Fruit fly (Drosophila melanogaster) whole organism, prepupa: ENCODE results near the gene orb.

Source experiments
- CG15336 ChIP-seq: fragments of 200-800 bp; sonication (Bioruptor generic); IDR thresholded peaks from 2 replicates; pipeline ENCODE4 v1.3.6; 2022; ENCODE audit warnings: missing biosample characterization, missing genetic modification characterization
- CG1621 ChIP-seq: fragments of 200-800 bp; sonication (Bioruptor generic); optimal IDR thresholded peaks from 3 replicates; lab custom pipeline; 2018; ENCODE audit warnings: missing biosample characterization, mild to moderate bottlenecking, missing genetic modification characterization
- CG3032 ChIP-seq: fragments of 200-800 bp; optimal IDR thresholded peaks from 2 replicates; lab custom pipeline; 2019; ENCODE audit warnings: missing biosample characterization, mild to moderate bottlenecking, missing genetic modification characterization, moderate library complexity
- CG32006 ChIP-seq: fragments of 200-800 bp; sonication (Bioruptor generic); optimal IDR thresholded peaks from 3 replicates; lab custom pipeline; 2017; ENCODE audit warnings: missing biosample characterization, mild to moderate bottlenecking, missing genetic modification characterization
- CG6854 ChIP-seq: fragments of 200-800 bp; sonication (Bioruptor generic); optimal IDR thresholded peaks from 2 replicates; lab custom pipeline; 2017; ENCODE audit warnings: missing biosample characterization, mild to moderate bottlenecking, missing genetic modification characterization
- Eip78C ChIP-seq: fragments of 200-800 bp; sonication (Bioruptor generic); peaks from one replicate; lab custom pipeline; 2016; ENCODE audit warnings: missing biosample characterization, missing genetic modification characterization
- Eip93F ChIP-seq: fragments of 200-800 bp; sonication (Bioruptor generic); optimal IDR thresholded peaks from 2 replicates; lab custom pipeline; 2016; ENCODE audit warnings: missing biosample characterization, mild to moderate bottlenecking, missing genetic modification characterization
- Gug ChIP-seq: fragments of 200-800 bp; sonication (Bioruptor generic); IDR thresholded peaks from 2 replicates; pipeline ENCODE4 v1.3.6; 2022; ENCODE audit warnings: missing biosample characterization, missing genetic modification characterization
- Hr39 ChIP-seq: fragments of 200-800 bp; sonication (Bioruptor generic); optimal IDR thresholded peaks from 2 replicates; lab custom pipeline; 2016; ENCODE audit warnings: missing biosample characterization, missing genetic modification characterization
- Lpt ChIP-seq: fragments of 200-800 bp; sonication (Bioruptor generic); optimal IDR thresholded peaks from 3 replicates; lab custom pipeline; 2016; ENCODE audit warnings: missing biosample characterization, missing genetic modification characterization
- Sox14 ChIP-seq: fragments of 200-800 bp; sonication (Bioruptor generic); optimal IDR thresholded peaks from 3 replicates; lab custom pipeline; 2016; ENCODE audit warnings: missing biosample characterization, missing genetic modification characterization
- esn ChIP-seq: fragments of 200-800 bp; sonication (Bioruptor generic); optimal IDR thresholded peaks from 2 replicates; lab custom pipeline; 2016; ENCODE audit warnings: missing biosample characterization, mild to moderate bottlenecking, missing genetic modification characterization, moderate library complexity
- topi ChIP-seq: fragments of 200-800 bp; sonication (Bioruptor generic); optimal IDR thresholded peaks from 3 replicates; lab custom pipeline; 2016; ENCODE audit warnings: missing biosample characterization, missing genetic modification characterization

DNA sequence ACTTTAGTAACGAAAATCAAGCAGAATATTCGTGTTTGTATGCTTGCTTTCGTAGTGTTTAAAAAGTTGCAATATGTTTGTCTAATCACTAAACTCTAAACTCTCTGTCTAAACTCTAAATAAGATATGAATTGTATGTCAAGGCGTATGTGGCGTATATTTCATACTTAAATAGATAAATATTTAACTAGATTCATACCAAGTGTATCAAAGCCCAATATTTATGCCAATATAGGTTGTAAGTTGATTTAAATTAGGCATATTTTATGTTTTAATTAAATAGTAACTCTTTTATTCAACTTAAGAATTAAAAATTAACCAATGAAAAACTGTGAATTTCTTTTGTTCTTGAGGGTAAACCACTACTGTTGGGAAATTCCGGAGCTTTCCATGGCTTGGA is 7.3 kb upstream of the orb start, which contains the start of gene wam:
- no peak for TF ChIP-seq Hr39
- TF ChIP-seq CG6854: no peak
- no peak for TF ChIP-seq CG1621
- TF ChIP-seq CG3032 (tag; lab: Kevin White, UChicago): no peak
- no peak for TF ChIP-seq Gug
- no peak for TF ChIP-seq Lpt
- TF ChIP-seq Eip78C (GFP tag; lab: Kevin White, UChicago): no peak
- no peak for TF ChIP-seq Eip93F
- TF ChIP-seq CG15336 (GFP tag; lab: Robert Waterston, UW): no peak
- no peak for TF ChIP-seq topi
- TF ChIP-seq Sox14 (GFP tag; lab: Kevin White, UChicago): no peak
- TF ChIP-seq CG32006 (GFP tag; lab: Kevin White, UChicago): no peak
- TF ChIP-seq esn (GFP tag; lab: Kevin White, UChicago): no peak
